Fruit fly (Drosophila melanogaster): ENCODE data around the gene raskol.

The raskol gene

DNA sequence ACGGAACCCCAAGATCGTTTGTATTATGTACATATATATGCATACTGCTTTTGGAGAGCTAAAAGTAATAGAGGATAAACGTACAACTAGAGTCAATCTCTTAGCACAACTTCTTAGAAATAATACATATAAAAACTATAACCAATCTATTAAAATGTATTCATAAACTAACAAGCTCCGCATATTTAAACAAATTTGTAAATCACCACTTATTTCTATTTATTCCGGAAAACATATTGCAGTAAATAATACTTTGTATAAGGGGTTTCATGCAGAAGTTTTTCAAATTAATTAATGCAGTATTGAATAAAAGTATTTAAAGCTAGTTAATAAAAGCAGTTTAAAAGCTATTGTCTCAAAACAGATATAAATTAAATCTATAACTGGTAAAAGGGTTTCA, 2.5 kb downstream of the raskol start (continued):
- TF ChIP-seq unpg (GFP tag; optimal IDR thresholded peaks at IDR 0.05) (no peak), CG14965 (GFP tag; optimal IDR thresholded peaks at IDR 0.05; ENCODE audit: borderline replicate concordance) (no peak), CG12155 (GFP tag; optimal IDR thresholded peaks at IDR 0.05) (no peak), sim (GFP tag; IDR thresholded peaks at IDR 0.05) (no peak), CG8944 (GFP tag; optimal IDR thresholded peaks at IDR 0.05) (no peak), HmgZ (tag; optimal IDR thresholded peaks at IDR 0.05) (no peak), Drgx (GFP tag; IDR thresholded peaks at IDR 0.05) (no peak), CG2889 (GFP tag; IDR thresholded peaks at IDR 0.05) (no peak), sens (GFP tag) (peak; percentile 70), tgo (GFP tag; IDR thresholded peaks at IDR 0.05) (no peak), CG2120 (GFP tag; optimal IDR thresholded peaks at IDR 0.05) (peak; percentile 7), Fer1 (GFP tag; optimal IDR thresholded peaks at IDR 0.05) (no peak), Oli (tag; optimal IDR thresholded peaks at IDR 0.05) (peak; percentile 34), CG16815 (GFP tag; optimal IDR thresholded peaks at IDR 0.05) (peak; percentile 6), Ravus (GFP tag; IDR thresholded peaks at IDR 0.05) (no peak), Hr3 (GFP tag; optimal IDR thresholded peaks at IDR 0.05) (peak; percentile 8), CG18011 (GFP tag; optimal IDR thresholded peaks at IDR 0.05) (no peak), Atf-2 (GFP tag; optimal IDR thresholded peaks at IDR 0.05) (no peak), twi (tag; optimal IDR thresholded peaks at IDR 0.05) (no peak), danr (GFP tag; IDR thresholded peaks at IDR 0.05) (no peak), yki (optimal IDR thresholded peaks at IDR 0.05) (no peak), abd-A (tag; optimal IDR thresholded peaks at IDR 0.05) (no peak), CG18262 (tag; optimal IDR thresholded peaks at IDR 0.05) (peak; percentile 39), lola (GFP tag; optimal IDR thresholded peaks at IDR 0.05) (peak in 1 of 3 experiments; percentile 58), prd (optimal IDR thresholded peaks at IDR 0.05) (no peak), prd (GFP tag; IDR thresholded peaks at IDR 0.05) (no peak), HLH3B (GFP tag; IDR thresholded peaks at IDR 0.05) (no peak), CG1233 (GFP tag; optimal IDR thresholded peaks at IDR 0.05) (peak; percentile 12), CG2199 (GFP tag; IDR thresholded peaks at IDR 0.05) (no peak), tup (GFP tag; optimal IDR thresholded peaks at IDR 0.05) (no peak), CG3281 (GFP tag; optimal IDR thresholded peaks at IDR 0.05) (peak; percentile 1), Asciz (GFP tag; optimal IDR thresholded peaks at IDR 0.05) (no peak), CG30403 (GFP tag; optimal IDR thresholded peaks at IDR 0.05) (peak; percentile 22), gem (tag; optimal IDR thresholded peaks at IDR 0.05) (peak; percentile 55), CG9727 (GFP tag; optimal IDR thresholded peaks at IDR 0.05) (peak; percentile 60), wdn (GFP tag; IDR thresholded peaks at IDR 0.05) (no peak), chm (GFP tag; IDR thresholded peaks at IDR 0.05) (no peak), Fer2 (tag; optimal IDR thresholded peaks at IDR 0.05) (no peak), CHES-1-like (GFP tag; optimal IDR thresholded peaks at IDR 0.05) (no peak), CG33557 (GFP tag; optimal IDR thresholded peaks at IDR 0.05) (no peak), CG10274 (GFP tag; optimal IDR thresholded peaks at IDR 0.05) (no peak), btn (GFP tag; optimal IDR thresholded peaks at IDR 0.05) (no peak), cg (GFP tag; optimal IDR thresholded peaks at IDR 0.05) (no peak), sug (tag; optimal IDR thresholded peaks at IDR 0.05) (no peak), fd64A (GFP tag; optimal IDR thresholded peaks at IDR 0.05) (no peak), slbo (GFP tag; IDR thresholded peaks at IDR 0.05) (0 out of 2 replicates have a peak, but pooled peaks have one; percentile 8), ewg (GFP tag; optimal IDR thresholded peaks at IDR 0.05) (no peak), CG7271 (tag; optimal IDR thresholded peaks at IDR 0.05) (no peak), lilli (GFP tag; optimal IDR thresholded peaks at IDR 0.05) (no peak), CG10366 (GFP tag; IDR thresholded peaks at IDR 0.05) (no peak), CG6683 (GFP tag; optimal IDR thresholded peaks at IDR 0.05) (no peak), CG12219 (GFP tag; optimal IDR thresholded peaks at IDR 0.05) (no peak)
